Fruit fly (Drosophila melanogaster): ENCODE results near the gene CG7126.

Gene CG7126

dm6 chr3R:18296084-18296483, 6.6 kb downstream of the CG7126 start:
- TF ChIP-seq CTCF (optimal IDR thresholded peaks at IDR 0.05), result no peak
- no peak for TF ChIP-seq CG8478 (optimal IDR thresholded peaks at IDR 0.05)

- TF ChIP-seq CTCF (optimal IDR thresholded peaks at IDR 0.05), result no peak
- no peak for TF ChIP-seq CG8478 (optimal IDR thresholded peaks at IDR 0.05)
These were observed 7.2 kb downstream of the CG7126 start for dm6 chr3R:18295262-18295944.

- TF ChIP-seq CTCF (optimal IDR thresholded peaks at IDR 0.05) (no peak), CG8478 (optimal IDR thresholded peaks at IDR 0.05) (no peak)
These were observed 8.2 kb downstream of the CG7126 start for dm6 chr3R:18294488-18294887.

- TF ChIP-seq CTCF (optimal IDR thresholded peaks at IDR 0.05) (no peak), CG8478 (optimal IDR thresholded peaks at IDR 0.05) (no peak)
These were observed 10.3 kb downstream of the CG7126 start for dm6 chr3R:18292371-18292770.

dm6 chr3R:18291831-18292230, 10.8 kb downstream of the CG7126 start:
- TF ChIP-seq CTCF (optimal IDR thresholded peaks at IDR 0.05) (no peak), CG8478 (optimal IDR thresholded peaks at IDR 0.05) (no peak)

- no peak for TF ChIP-seq CTCF (optimal IDR thresholded peaks at IDR 0.05)
- no peak for TF ChIP-seq CG8478 (optimal IDR thresholded peaks at IDR 0.05)
These were observed 14.0 kb downstream of the CG7126 start, which contains the start of gene CG7131 for dm6 chr3R:18288677-18289076. Gene CG7131, minus strand, starts transcription at chr3R:18288777.

dm6 chr3R:18283441-18283840, 19.2 kb downstream of the CG7126 start, which contains the start of the genes CG14312 and CG8064:
Gene CG14312, minus strand, starts transcription at chr3R:18283528.
Gene CG8064, plus strand, starts transcription at chr3R:18283660.
- TF ChIP-seq CG8478 (optimal IDR thresholded peaks at IDR 0.05) (no peak), CTCF (optimal IDR thresholded peaks at IDR 0.05) (peak; percentile 42)

- TF ChIP-seq CG8478 (optimal IDR thresholded peaks at IDR 0.05) (no peak), CTCF (optimal IDR thresholded peaks at IDR 0.05) (no peak)
These were observed 21.7 kb downstream of the CG7126 start for dm6 chr3R:18280866-18281473.

dm6 chr3R:18280133-18280532, 22.5 kb downstream of the CG7126 start:
- TF ChIP-seq CTCF (optimal IDR thresholded peaks at IDR 0.05) (no peak), CG8478 (optimal IDR thresholded peaks at IDR 0.05) (no peak)

- TF ChIP-seq CTCF (optimal IDR thresholded peaks at IDR 0.05), result no peak
- TF ChIP-seq CG8478 (optimal IDR thresholded peaks at IDR 0.05), result no peak
These were observed 23.2 kb downstream of the CG7126 start, which contains the start of gene CG7142 for dm6 chr3R:18279494-18279893. Gene CG7142, minus strand, starts transcription at chr3R:18279522.

dm6 chr3R:18277406-18277805, 25.2 kb downstream of the CG7126 start:
- TF ChIP-seq CG8478 (optimal IDR thresholded peaks at IDR 0.05), result no peak
- no peak for TF ChIP-seq CTCF (optimal IDR thresholded peaks at IDR 0.05)

- TF ChIP-seq CG8478 (optimal IDR thresholded peaks at IDR 0.05) (no peak), CTCF (optimal IDR thresholded peaks at IDR 0.05) (no peak)
These were observed 26.0 kb downstream of the CG7126 start for dm6 chr3R:18276688-18277087.

- TF ChIP-seq CTCF (optimal IDR thresholded peaks at IDR 0.05) (no peak), CG8478 (optimal IDR thresholded peaks at IDR 0.05) (no peak)
These were observed 27.4 kb downstream of the CG7126 start for dm6 chr3R:18275113-18275782.

- TF ChIP-seq CTCF (optimal IDR thresholded peaks at IDR 0.05), result no peak
- no peak for TF ChIP-seq CG8478 (optimal IDR thresholded peaks at IDR 0.05)
These were observed 28.1 kb downstream of the CG7126 start, which contains the start of the genes Vps39 and eIF1A for dm6 chr3R:18274328-18275098. Gene Vps39, minus strand, starts transcription at chr3R:18274446. Gene eIF1A, plus strand, starts transcription at chr3R:18274665.
